Fruit fly (Drosophila melanogaster) S2 (cell line): Measurements from ENCODE around the gene Drgx.

Source experiments
- CG8478 ChIP-seq: fragments of >200 bp; optimal IDR thresholded peaks from 2 replicates; lab custom pipeline; 2018
- CTCF ChIP-seq, 2 experiments: fragments of >200 bp; optimal IDR thresholded peaks; 2 replicates each; lab custom pipeline; 2018

DNA sequence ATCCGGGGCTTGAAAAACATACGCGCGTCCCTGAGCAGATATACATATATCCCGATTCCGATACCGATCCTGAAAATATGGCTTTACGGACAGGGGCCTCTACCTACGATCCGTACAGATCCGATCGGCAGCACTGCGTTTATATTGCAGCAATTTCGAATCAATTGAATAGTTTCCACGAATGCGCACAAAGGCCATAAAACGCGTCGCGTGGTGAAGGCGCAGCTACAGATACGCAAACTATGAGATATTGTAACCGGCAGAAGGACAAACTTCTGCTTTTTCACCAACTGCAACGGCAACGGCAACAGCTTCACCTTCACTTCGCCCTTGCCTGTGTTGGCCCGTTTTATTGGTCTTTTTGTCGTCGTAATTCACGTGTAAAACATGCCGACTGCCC is 47.4 kb upstream of the Drgx start:
- no peak for TF ChIP-seq CG8478 (lab: Kevin White, UChicago)
- no peak for TF ChIP-seq CTCF (optimal IDR thresholded peaks at IDR 0.05; lab: Kevin White, UChicago)
